Fruit fly (Drosophila melanogaster): ENCODE data around the gene Graf.

The Graf gene

dm6 chrX:15703720-15704206, 56.8 kb downstream of the Graf start, which contains the start of the genes Pis and Hap40 (continued):
- TF ChIP-seq CG2712 (tag; optimal IDR thresholded peaks at IDR 0.05): peak; percentile 77
- TF ChIP-seq CrebB (tag; optimal IDR thresholded peaks at IDR 0.05): no peak
- TF ChIP-seq sna (GFP tag; IDR thresholded peaks at IDR 0.05; ENCODE audit: partially characterized antibody): no peak
- peak; percentile 48 for TF ChIP-seq CG1647 (GFP tag; optimal IDR thresholded peaks at IDR 0.05)
- TF ChIP-seq fru (optimal IDR thresholded peaks at IDR 0.05): no peak
- TF ChIP-seq org-1 (GFP tag; optimal IDR thresholded peaks at IDR 0.05): no peak
- TF ChIP-seq Chrac-16 (GFP tag; optimal IDR thresholded peaks at IDR 0.05): peak; percentile 74
- TF ChIP-seq peb (GFP tag; IDR thresholded peaks at IDR 0.05): peak; percentile 16; the same call in 1 of the 2 replicates
- TF ChIP-seq hb (GFP tag; IDR thresholded peaks at IDR 0.05; ENCODE audit: partially characterized antibody): no peak
- peak; percentile 77 for TF ChIP-seq lilli (GFP tag; optimal IDR thresholded peaks at IDR 0.05)
- peak; percentile 41 for TF ChIP-seq shn (GFP tag; optimal IDR thresholded peaks at IDR 0.05)
- peak; percentile 45 for TF ChIP-seq gsb-n (tag; optimal IDR thresholded peaks at IDR 0.05)
- TF ChIP-seq sima (GFP tag; optimal IDR thresholded peaks at IDR 0.05): no peak
- TF ChIP-seq CG8478 (optimal IDR thresholded peaks at IDR 0.05): no peak
- TF ChIP-seq CG4820 (GFP tag; optimal IDR thresholded peaks at IDR 0.05): peak; percentile 57
- no peak for TF ChIP-seq kah (GFP tag; optimal IDR thresholded peaks at IDR 0.05)
- TF ChIP-seq Lim3 (GFP tag; IDR thresholded peaks at IDR 0.05): no peak
- TF ChIP-seq emc (GFP tag; optimal IDR thresholded peaks at IDR 0.05): no peak
- peak; percentile 66 for TF ChIP-seq PHDP (tag; optimal IDR thresholded peaks at IDR 0.05)
- no peak; the same call in 2 of the 3 replicates for TF ChIP-seq CG14050 (GFP tag; IDR thresholded peaks at IDR 0.05)
- TF ChIP-seq CG9437 (GFP tag; optimal IDR thresholded peaks at IDR 0.05): peak; percentile 49
- TF ChIP-seq CG3726 (GFP tag; IDR thresholded peaks at IDR 0.05): 0 out of 3 replicates have a peak, but pooled peaks have one; percentile 22
- peak; percentile 64 for TF ChIP-seq wor (GFP tag; IDR thresholded peaks at IDR 0.05)
- TF ChIP-seq Six4 (GFP tag; optimal IDR thresholded peaks at IDR 0.05): peak; percentile 12
- no peak for TF ChIP-seq tna (GFP tag; IDR thresholded peaks at IDR 0.05; ENCODE audit: partially characterized antibody)
- TF ChIP-seq CG11560 (tag; IDR thresholded peaks at IDR 0.05): peak; percentile 65; the same call in 2 of the 3 replicates
- TF ChIP-seq otp (GFP tag; IDR thresholded peaks at IDR 0.05): no peak
- TF ChIP-seq Drgx (GFP tag; IDR thresholded peaks at IDR 0.05): peak; percentile 47; the same call in 1 of the 2 replicates
- no peak for TF ChIP-seq sim (GFP tag; IDR thresholded peaks at IDR 0.05)
- TF ChIP-seq eyg (GFP tag; optimal IDR thresholded peaks at IDR 0.05): no peak
- peak; percentile 25 for TF ChIP-seq slp2 (GFP tag; optimal IDR thresholded peaks at IDR 0.05)
- peak; percentile 86 for TF ChIP-seq CG30403 (GFP tag; optimal IDR thresholded peaks at IDR 0.05)
- TF ChIP-seq mirr (GFP tag; optimal IDR thresholded peaks at IDR 0.05): no peak
- peak; percentile 43 for TF ChIP-seq vfl (GFP tag; optimal IDR thresholded peaks at IDR 0.05)
- TF ChIP-seq Neu2 (GFP tag; optimal IDR thresholded peaks at IDR 0.05; ENCODE audit: borderline replicate concordance): no peak
- TF ChIP-seq CG31224 (GFP tag; IDR thresholded peaks at IDR 0.05): peak; percentile 58
- peak; percentile 77 for TF ChIP-seq CG17802 (tag; optimal IDR thresholded peaks at IDR 0.05)
- TF ChIP-seq CG15073 (GFP tag; optimal IDR thresholded peaks at IDR 0.05): no peak
- peak; percentile 70; the same call in 2 of the 3 replicates for TF ChIP-seq croc (GFP tag; conservative IDR thresholded peaks at IDR 0.05)
- peak; percentile 88 for TF ChIP-seq CG9817 (tag; optimal IDR thresholded peaks at IDR 0.05)
- no peak for TF ChIP-seq Ravus (GFP tag; IDR thresholded peaks at IDR 0.05)
- no peak for TF ChIP-seq Hand (GFP tag; optimal IDR thresholded peaks at IDR 0.05)
- peak; percentile 68 for TF ChIP-seq CG10543 (GFP tag; optimal IDR thresholded peaks at IDR 0.05)
- no peak for TF ChIP-seq z (GFP tag; IDR thresholded peaks at IDR 0.05)
- TF ChIP-seq cwo (GFP tag; optimal IDR thresholded peaks at IDR 0.05): no peak
- peak; percentile 80 for TF ChIP-seq ind (GFP tag; optimal IDR thresholded peaks at IDR 0.05)
- TF ChIP-seq oc (tag; optimal IDR thresholded peaks at IDR 0.05): no peak
- TF ChIP-seq CG6765 (GFP tag; optimal IDR thresholded peaks at IDR 0.05): no peak
- TF ChIP-seq zfh2 (GFP tag; optimal IDR thresholded peaks at IDR 0.05): peak; percentile 60
- TF ChIP-seq danr (GFP tag; IDR thresholded peaks at IDR 0.05): 0 out of 2 replicates have a peak, but pooled peaks have one; percentile 35
- TF ChIP-seq Dip2 (GFP tag; IDR thresholded peaks at IDR 0.05): no peak
- peak in 1 of 2 experiments; percentile 49 for TF ChIP-seq insv (GFP tag; optimal IDR thresholded peaks at IDR 0.05)
